Fruit fly (Drosophila melanogaster): ENCODE data around the gene NetA.

Gene NetA

DNA sequence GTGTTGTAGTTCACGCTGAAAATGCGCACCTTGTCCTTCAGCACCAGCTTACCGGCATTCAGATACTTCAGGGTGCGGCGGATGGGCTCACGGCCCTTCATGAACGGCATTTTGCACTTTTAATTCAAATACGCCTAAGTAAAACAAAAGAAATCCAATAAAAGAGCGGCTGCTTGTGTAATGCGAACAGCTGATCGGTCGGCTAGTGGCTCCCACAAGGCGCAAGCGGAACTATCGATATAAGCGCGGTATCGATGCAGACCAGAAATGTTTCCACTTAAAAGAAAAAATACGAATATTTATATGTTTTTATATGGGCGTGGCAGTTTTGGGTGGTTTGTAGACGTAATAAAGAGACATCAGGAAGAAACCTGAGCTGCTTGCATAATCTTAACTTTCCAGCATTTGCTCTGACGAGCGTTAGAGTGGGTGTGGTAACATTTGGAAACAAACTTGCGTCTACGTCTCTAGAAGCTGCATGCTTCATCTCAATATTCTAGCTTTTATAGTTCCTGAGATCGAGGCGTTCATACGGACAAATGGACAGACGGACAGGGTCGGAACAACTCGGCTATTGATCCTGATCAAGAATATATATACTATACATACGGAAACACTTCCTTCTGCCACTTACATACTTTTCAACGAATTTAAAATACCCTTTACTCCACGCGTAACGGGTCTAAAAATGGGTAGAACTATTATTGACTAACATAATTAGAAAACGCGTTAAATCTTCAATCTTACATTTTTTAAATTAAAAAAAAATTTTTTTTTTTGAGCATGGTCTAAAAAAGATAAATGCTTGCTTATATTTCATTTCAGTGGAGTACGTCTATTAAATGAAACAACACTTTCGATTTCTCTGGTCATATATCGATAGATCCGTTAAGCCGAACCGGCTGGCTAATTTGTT is 70.7 kb downstream of the NetA start, which contains the start of the genes mRpS25 and nmdyn-D6 (continued):
- TF ChIP-seq Fer2 (tag; optimal IDR thresholded peaks at IDR 0.05) (peak; percentile 11), Hr51 (GFP tag; optimal IDR thresholded peaks at IDR 0.05) (peak in 1 of 2 experiments; percentile 22), CG15696 (tag; optimal IDR thresholded peaks at IDR 0.05) (peak; percentile 6), Tbp (GFP tag; optimal IDR thresholded peaks at IDR 0.05) (no peak), lmd (GFP tag; IDR thresholded peaks at IDR 0.05) (peak; percentile 48; the same call in 1 of the 2 replicates), Sin3A (optimal IDR thresholded peaks at IDR 0.05) (peak; percentile 15), fru (optimal IDR thresholded peaks at IDR 0.05) (no peak), CG31224 (GFP tag; IDR thresholded peaks at IDR 0.05) (0 out of 2 replicates have a peak, but pooled peaks have one; percentile 14), CG12155 (GFP tag; optimal IDR thresholded peaks at IDR 0.05) (peak; percentile 19), gro (GFP tag; optimal IDR thresholded peaks at IDR 0.05) (no peak), Hey (tag; optimal IDR thresholded peaks at IDR 0.05) (no peak), HLH4C (GFP tag; IDR thresholded peaks at IDR 0.05; ENCODE audit: partially characterized antibody) (0 out of 3 replicates have a peak, but pooled peaks have one; percentile 23), CG2889 (GFP tag; IDR thresholded peaks at IDR 0.05) (no peak), Meics (GFP tag; optimal IDR thresholded peaks at IDR 0.05) (peak; percentile 32), CG1647 (GFP tag; optimal IDR thresholded peaks at IDR 0.05) (no peak), Mrtf (GFP tag; IDR thresholded peaks at IDR 0.05) (peak; percentile 39; the same call in 1 of the 3 replicates), row (GFP tag; IDR thresholded peaks at IDR 0.05) (peak; percentile 63), ssp (GFP tag; IDR thresholded peaks at IDR 0.05) (peak; percentile 90), Atf3 (GFP tag; optimal IDR thresholded peaks at IDR 0.05) (peak; percentile 11), luna (GFP tag; optimal IDR thresholded peaks at IDR 0.05) (no peak), Ptx1 (GFP tag; IDR thresholded peaks at IDR 0.05) (peak; percentile 65), CG6765 (GFP tag; optimal IDR thresholded peaks at IDR 0.05) (no peak), z (GFP tag; IDR thresholded peaks at IDR 0.05) (no peak), da (GFP tag; optimal IDR thresholded peaks at IDR 0.05) (no peak), CG13775 (GFP tag; optimal IDR thresholded peaks at IDR 0.05) (peak; percentile 32), CG3281 (GFP tag; optimal IDR thresholded peaks at IDR 0.05) (no peak), sisA (GFP tag; IDR thresholded peaks at IDR 0.05) (peak; percentile 35; the same call in 1 of the 2 replicates), CG17361 (GFP tag; IDR thresholded peaks at IDR 0.05) (peak; percentile 72; the same call in 2 of the 3 replicates), CG8944 (GFP tag; optimal IDR thresholded peaks at IDR 0.05) (no peak), Atf6 (GFP tag; IDR thresholded peaks at IDR 0.05) (peak; percentile 41; the same call in 1 of the 2 replicates), bsh (GFP tag; optimal IDR thresholded peaks at IDR 0.05) (peak in 1 of 2 experiments; percentile 18), CG14441 (GFP tag; IDR thresholded peaks at IDR 0.05) (0 out of 2 replicates have a peak, but pooled peaks have one; percentile 19), zfh1 (GFP tag; IDR thresholded peaks at IDR 0.05) (0 out of 3 replicates have a peak, but pooled peaks have one; percentile 35), CG10431 (GFP tag; optimal IDR thresholded peaks at IDR 0.05) (no peak), CG12391 (tag; optimal IDR thresholded peaks at IDR 0.05) (peak; percentile 35), chn (GFP tag; optimal IDR thresholded peaks at IDR 0.05) (no peak), D (optimal IDR thresholded peaks at IDR 0.05) (no peak), D (GFP tag; optimal IDR thresholded peaks at IDR 0.05) (peak; percentile 12), CG10209 (GFP tag; optimal IDR thresholded peaks at IDR 0.05) (peak; percentile 7), crol (GFP tag; IDR thresholded peaks at IDR 0.05) (no peak), nmo (GFP tag; optimal IDR thresholded peaks at IDR 0.05) (peak; percentile 61), Hr3 (GFP tag; optimal IDR thresholded peaks at IDR 0.05) (peak; percentile 2), CG30020 (tag; optimal IDR thresholded peaks at IDR 0.05) (peak; percentile 70), HLH54F (GFP tag; optimal IDR thresholded peaks at IDR 0.05) (no peak), ems (GFP tag; optimal IDR thresholded peaks at IDR 0.05) (no peak), Atf-2 (GFP tag; optimal IDR thresholded peaks at IDR 0.05) (peak; percentile 4), Pdp1 (GFP tag; optimal IDR thresholded peaks at IDR 0.05) (peak; percentile 14 to 98), jumu (GFP tag; optimal IDR thresholded peaks at IDR 0.05) (peak; percentile 10), CG9437 (GFP tag; optimal IDR thresholded peaks at IDR 0.05) (peak; percentile 51)
